Fruit fly (Drosophila melanogaster) Kc167 (cell line): ENCODE measurements around the gene CG42780.

Source experiments
- Myc ChIP-seq: fragments of >200 bp; optimal IDR thresholded peaks from 2 replicates; lab custom pipeline; 2017; ENCODE audit warnings: missing external identifiers
- Sin3A ChIP-seq: fragments of >200 bp; optimal IDR thresholded peaks from 2 replicates; lab custom pipeline; 2018; ENCODE audit warnings: missing external identifiers
- h ChIP-seq: fragments of >200 bp; optimal IDR thresholded peaks from 3 replicates; lab custom pipeline; 2018; ENCODE audit warnings: missing external identifiers
- insv ChIP-seq: fragments of >200 bp; optimal IDR thresholded peaks from 3 replicates; lab custom pipeline; 2018; ENCODE audit warnings: missing external identifiers
- psq ChIP-seq: fragments of >200 bp; optimal IDR thresholded peaks from 2 replicates; lab custom pipeline; 2017; ENCODE audit warnings: missing external identifiers
- ttk ChIP-seq: sonication (Bioruptor generic); optimal IDR thresholded peaks from 2 replicates; lab custom pipeline; 2017; ENCODE audit warnings: missing external identifiers

Gene CG42780

DNA sequence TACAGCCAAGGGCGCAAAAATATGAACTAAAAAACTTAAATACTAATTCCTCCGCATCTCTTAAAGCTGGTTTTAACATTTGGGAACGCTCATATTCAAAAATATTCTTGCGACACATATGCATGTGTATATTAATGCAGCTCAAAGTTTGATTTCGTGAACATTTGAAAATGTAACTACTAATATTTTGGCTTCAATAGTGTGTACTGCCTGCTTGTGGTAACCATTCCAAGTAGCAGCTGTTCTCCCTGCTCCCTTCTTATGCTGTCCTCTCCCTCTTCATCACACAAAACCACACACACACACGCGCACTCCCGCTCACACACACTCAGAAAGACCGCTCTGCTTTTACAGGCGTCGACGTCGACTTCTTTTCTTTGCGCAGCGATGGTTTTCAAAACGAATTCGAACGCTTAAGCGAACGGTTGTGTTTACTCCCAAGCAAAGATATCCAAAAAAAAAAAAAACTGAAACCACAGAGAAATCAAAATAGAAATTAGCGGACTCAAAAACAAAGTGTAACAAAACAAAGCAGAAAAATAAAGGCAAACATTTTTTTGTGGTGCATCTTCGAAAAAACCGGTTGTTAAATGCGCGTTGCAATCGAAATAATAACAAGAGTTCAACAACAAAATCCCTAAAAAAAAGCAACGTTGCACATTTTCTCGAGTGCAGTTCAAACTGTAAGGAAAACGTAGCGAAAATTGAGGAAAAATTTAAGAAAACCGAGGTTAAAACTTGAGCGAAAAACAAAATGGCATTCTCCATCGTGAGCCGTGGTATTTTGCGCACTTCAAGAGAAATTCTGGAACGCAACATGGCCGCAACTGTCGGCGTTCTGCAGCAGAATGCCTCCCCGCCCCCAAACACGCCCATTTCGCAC is 5.2 kb upstream of the CG42780 start, which contains the start of gene CBP:
Gene CBP (plus strand): TSS at position 391 of the 883 bp plus-strand sequence.
- TF ChIP-seq h (lab: Kevin White, UChicago) (no peak), Myc (lab: Kevin White, UChicago) (no peak), psq (no peak), ttk (lab: Kevin White, UChicago) (no peak), Sin3A (lab: Kevin White, UChicago) (no peak), insv (lab: Kevin White, UChicago) (no peak)

DNA sequence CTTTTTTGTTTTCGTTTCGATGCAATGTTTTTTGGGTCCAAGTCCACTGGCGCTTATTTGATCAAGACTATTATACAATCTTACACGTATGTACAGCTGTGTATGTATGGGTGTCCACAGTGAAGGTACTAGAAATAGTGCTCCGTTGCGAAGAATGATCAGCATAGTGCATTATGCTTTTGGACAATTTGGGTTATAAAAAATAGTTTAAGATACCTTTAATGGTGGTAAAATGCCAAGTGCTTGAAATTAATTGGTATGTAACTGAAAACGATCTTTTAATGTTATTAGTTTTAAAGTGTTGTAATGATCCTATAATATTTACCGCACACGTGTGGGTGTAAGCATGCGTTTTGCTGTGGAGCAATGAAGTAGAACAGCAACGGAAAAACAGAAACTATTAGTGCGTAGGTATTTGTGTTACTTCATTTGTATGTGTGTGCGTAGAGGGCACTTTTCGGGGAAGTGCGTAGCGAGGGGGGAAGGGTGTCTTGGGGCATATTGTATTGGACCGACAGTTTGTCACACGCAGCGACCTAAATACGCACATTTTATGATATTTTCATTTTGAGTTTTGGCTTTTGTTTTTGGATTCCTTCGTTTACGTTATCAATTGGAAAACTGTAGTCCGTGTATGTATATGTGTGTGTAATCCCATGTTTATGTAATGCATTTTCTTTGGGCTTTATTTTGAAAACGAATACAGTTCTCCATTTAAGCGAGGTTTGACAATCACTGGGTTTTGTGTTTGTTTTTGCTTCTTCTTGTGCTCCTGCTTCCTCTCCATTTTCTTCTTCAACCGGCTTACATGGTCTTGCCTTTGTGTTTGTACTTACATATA is 4.3 kb upstream of the CG42780 start:
- TF ChIP-seq insv (lab: Kevin White, UChicago) (no peak), h (lab: Kevin White, UChicago) (no peak), Myc (lab: Kevin White, UChicago) (no peak), ttk (lab: Kevin White, UChicago) (no peak), Sin3A (lab: Kevin White, UChicago) (no peak), psq (no peak)

DNA sequence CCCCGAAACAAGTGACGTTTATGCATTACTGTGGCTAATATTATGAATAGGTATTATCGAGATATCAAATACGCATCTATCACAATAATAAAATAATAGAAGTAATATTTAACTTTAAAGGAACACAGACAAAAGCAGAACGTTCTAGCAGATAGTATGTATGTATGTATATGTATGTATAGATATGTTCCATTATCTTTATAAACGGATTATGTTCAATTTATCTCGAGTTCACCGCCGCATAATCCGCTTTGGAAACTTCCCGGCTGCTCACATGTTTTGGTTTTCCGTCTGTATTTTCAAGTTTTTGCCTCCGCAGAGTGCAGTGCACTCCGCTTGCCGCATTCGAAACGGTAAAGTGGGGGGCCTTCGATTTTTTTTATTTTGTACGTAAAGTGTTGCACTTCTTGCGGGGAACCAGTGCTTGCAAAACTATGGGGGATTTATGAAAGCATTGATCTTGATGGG is 3.6 kb upstream of the CG42780 start:
- TF ChIP-seq h (lab: Kevin White, UChicago) (no peak), ttk (lab: Kevin White, UChicago) (no peak), Myc (lab: Kevin White, UChicago) (no peak), Sin3A (lab: Kevin White, UChicago) (no peak), insv (lab: Kevin White, UChicago) (no peak), psq (no peak)

DNA sequence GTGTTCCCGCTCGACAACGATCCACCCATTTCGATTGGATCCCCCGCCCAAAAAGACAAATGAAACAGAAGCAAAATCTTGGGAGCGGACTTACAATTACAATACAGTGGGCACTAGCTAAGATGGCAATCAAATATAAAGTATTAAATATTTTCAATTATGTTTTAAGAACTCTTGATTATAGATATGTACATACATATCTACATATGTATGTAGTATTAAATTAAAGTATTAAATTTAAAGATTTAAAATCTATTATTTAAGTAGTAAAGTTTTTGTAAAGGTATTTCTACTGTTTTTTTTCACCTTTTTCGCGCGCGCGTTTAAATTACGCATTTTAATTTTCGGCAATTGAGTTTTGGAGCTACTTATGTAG is 2.8 kb upstream of the CG42780 start:
- TF ChIP-seq insv (lab: Kevin White, UChicago) (no peak), h (lab: Kevin White, UChicago) (no peak), ttk (lab: Kevin White, UChicago) (no peak), psq (no peak), Myc (lab: Kevin White, UChicago) (no peak), Sin3A (lab: Kevin White, UChicago) (no peak)

DNA sequence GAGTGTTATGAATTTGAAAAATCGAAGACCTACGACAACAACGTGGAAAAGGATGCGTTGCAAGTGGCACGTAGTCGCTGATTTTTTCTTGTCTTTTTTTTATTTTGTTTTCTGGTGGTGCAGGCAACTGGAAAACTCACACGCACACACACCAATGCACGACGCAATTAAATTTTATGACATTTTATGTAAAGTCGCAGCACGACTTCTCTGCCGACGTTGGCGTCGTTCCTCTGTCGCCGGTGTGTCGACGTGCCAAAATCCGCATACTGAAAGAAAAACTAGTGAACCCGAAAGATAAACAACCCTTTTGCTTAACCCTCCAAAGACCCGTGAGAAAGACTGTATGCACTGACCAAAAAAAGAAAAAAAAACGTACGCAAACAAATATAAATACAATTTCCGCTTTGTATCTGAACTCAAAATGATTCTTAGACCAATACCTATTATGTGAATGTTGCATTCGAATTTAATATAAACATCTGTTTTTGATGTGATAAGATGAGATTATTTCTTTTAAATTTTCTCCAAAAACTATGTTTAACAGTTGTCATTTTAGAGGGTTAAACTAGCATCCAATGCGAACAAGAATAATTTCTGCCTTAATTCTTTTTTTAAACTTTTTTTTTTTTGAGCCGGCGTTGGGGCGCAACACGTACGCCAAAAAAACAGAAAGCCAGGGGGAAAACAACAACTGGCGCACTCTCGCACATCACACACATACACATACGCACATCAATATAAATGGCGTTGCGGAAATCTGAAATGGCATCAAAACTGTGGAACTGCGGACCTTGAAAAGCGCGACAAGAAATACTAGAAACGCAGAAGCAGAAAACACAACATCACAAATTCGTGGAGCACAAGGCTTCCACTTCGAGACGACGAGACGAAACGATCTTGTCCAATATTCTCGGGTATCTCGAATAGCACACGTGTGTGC is 2.1 kb upstream of the CG42780 start:
- TF ChIP-seq Sin3A (lab: Kevin White, UChicago) (no peak), Myc (lab: Kevin White, UChicago) (no peak)

DNA sequence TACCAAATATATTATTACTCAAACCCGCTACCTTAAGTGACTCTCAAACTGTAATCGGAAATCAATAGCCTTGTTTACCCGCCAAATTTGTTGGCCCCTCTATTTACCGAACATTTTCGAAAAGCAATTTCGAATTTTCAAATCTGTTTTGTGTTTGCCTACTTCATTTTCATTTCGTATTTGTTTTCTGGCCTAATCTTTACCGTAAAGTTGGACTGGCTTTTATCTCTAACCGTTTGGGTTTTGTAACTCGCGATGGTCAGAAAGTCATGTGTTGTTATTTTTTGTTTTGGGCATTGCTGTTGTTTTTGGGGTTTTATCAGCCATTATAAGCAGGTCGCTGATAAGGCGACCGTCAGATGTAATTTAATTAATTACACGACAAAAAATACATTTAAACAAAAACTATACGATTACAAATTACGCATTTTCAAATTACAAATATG is 1.3 kb upstream of the CG42780 start:
- no peak for TF ChIP-seq Myc (lab: Kevin White, UChicago)
- no peak for TF ChIP-seq insv (lab: Kevin White, UChicago)
- TF ChIP-seq ttk (lab: Kevin White, UChicago): no peak
- no peak for TF ChIP-seq psq
- no peak for TF ChIP-seq Sin3A (lab: Kevin White, UChicago)
- no peak for TF ChIP-seq h (lab: Kevin White, UChicago)

DNA sequence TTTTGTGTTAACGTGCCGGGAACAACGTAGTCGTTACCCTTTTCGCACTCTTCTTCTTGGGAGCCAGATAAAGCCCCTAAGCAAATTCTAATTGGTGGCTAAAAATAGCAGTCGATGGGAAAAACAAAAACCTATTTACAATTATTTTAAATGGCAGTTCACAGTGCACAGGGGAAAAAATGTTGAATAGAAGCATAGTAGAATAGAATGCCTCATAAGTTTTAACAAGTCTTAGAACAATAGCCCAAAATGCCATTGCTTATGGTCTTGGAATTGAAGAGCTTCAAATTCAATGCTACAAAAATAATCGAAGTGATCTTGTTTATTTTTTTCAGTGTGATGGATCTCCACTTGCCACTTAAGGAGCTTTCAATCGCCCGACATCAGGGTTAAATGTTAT is 502 bp upstream of the CG42780 start:
- no peak for TF ChIP-seq Sin3A (lab: Kevin White, UChicago)
- TF ChIP-seq h (lab: Kevin White, UChicago): no peak
- TF ChIP-seq psq: no peak
- TF ChIP-seq insv (lab: Kevin White, UChicago): no peak

DNA sequence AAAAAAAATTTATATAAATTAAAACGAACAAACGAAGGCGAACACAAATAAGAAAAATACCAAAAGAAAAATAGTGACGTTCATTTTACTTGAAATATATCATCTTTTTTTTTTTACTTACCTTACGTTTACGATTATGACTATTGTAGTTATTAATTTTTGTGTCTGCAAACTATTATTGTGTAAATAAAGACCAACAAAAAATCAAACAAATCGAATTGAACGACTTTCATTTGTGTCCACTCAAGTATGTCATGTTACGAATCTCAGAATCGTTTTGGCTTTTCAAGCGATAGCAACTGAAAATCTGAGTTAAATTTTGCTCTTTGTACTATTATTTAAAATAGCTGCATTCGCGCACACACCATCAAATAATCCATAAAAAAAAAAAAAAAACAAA is 3.2 kb downstream of the CG42780 start, which contains the start of gene Acsf3:
Gene Acsf3 (plus strand): TSS at position 301 of the 400 bp plus-strand sequence.
- TF ChIP-seq ttk (lab: Kevin White, UChicago): no peak
- no peak for TF ChIP-seq Sin3A (lab: Kevin White, UChicago)
- no peak for TF ChIP-seq h (lab: Kevin White, UChicago)

DNA sequence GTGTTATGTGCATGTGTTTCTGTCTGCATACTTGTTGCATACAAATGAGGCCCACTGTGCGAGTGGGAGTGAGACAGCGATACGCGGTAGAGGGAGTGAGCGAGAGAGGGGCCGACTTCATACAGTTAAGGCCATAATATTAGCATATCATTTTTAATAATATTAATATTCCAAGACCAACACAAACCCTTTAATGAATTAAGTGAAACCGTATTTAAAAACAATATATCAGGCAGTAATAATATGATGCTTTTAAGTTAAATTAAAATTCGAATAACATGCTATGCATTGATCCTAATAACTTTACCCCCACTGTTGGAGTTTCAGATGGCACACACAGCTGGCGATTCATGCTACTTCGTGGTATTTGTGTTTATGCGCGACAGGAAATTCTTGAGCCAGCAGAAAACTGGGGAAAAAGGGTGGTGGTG is 7.2 kb downstream of the CG42780 start:
- no peak for TF ChIP-seq Sin3A (lab: Kevin White, UChicago)
- TF ChIP-seq insv (lab: Kevin White, UChicago): no peak
- TF ChIP-seq h (lab: Kevin White, UChicago): no peak
- no peak for TF ChIP-seq psq
- TF ChIP-seq ttk (lab: Kevin White, UChicago): no peak
- no peak for TF ChIP-seq Myc (lab: Kevin White, UChicago)

DNA sequence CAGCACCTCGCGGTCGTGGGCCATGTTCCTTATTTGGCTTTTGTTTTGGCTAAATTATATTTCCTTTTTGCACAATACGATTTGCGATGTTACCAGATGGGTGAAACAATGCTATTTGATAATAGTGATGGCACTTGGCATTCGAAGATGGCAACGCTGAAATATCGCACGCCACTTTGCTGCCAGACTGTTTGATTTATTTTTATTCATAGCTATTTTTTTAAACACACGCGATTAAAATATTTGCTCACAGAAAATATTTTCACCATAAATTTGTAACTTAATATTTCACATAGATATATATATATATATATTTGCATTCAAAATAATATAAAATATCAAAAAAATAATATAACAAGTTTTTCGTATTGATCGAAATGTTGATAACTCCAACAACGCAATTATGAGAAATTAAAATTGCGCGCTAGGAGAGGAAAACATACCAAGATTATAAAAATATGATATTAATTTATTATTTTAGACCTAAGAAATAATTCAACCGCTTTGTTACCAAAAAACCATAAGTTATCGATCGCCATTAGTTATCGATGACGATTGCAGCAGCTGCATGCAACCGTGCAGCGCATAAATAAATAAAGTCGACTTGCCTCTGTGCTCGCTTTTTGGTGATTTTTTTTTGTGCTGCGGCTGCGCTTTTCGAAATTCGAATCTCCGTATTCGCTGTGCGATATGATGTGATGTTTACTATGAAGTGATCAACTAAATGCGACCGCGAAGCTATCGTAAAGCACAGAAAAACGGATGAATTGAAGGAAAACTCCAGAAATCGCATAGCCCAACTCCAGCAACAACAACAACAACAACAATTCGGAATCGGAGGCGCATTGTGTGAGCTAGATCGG is 8.1 kb downstream of the CG42780 start, which contains the start of the genes Atg5 and Dok:
Gene Atg5 (minus strand): TSS at position 122 of the 863 bp plus-strand sequence.
Gene Dok (plus strand): TSS at position 566 of the 863 bp plus-strand sequence.
- TF ChIP-seq ttk (lab: Kevin White, UChicago): no peak
- no peak for TF ChIP-seq psq
- TF ChIP-seq insv (lab: Kevin White, UChicago): no peak
- no peak for TF ChIP-seq Myc (lab: Kevin White, UChicago)
- no peak for TF ChIP-seq h (lab: Kevin White, UChicago)
- no peak for TF ChIP-seq Sin3A (lab: Kevin White, UChicago)
